Worm (Caenorhabditis elegans): ENCODE results near the gene M02A10.1.

ce11 chrX:736989-737388, 30.4 kb downstream of the M02A10.1 start:
- TF ChIP-seq ceh-16 (tag; optimal IDR thresholded peaks at IDR 0.05) (no peak), elt-3 (tag; optimal IDR thresholded peaks at IDR 0.05) (no peak), ceh-9 (tag; optimal IDR thresholded peaks at IDR 0.05) (no peak), ama-1 (optimal IDR thresholded peaks at IDR 0.05) (no peak), R02D3.7 (tag; optimal IDR thresholded peaks at IDR 0.05) (no peak), nhr-11 (tag; optimal IDR thresholded peaks at IDR 0.05) (no peak), snpc-4 (tag; optimal IDR thresholded peaks at IDR 0.05) (no peak), nhr-76 (tag; optimal IDR thresholded peaks at IDR 0.05) (no peak), nhr-237 (tag; optimal IDR thresholded peaks at IDR 0.05) (no peak), unc-62 (GFP tag; optimal IDR thresholded peaks at IDR 0.05) (no peak), ZK546.5 (tag; optimal IDR thresholded peaks at IDR 0.05) (no peak)
